Fruit fly (Drosophila melanogaster) whole organism, embryonic: ENCODE results near the gene Prdm13.

Experiments
- Ada2b ChIP-seq: fragments of 200-800 bp; sonication (Bioruptor generic); IDR thresholded peaks from 2 replicates; pipeline ENCODE4 v1.3.6; 2022; ENCODE audit warnings: missing biosample characterization, missing genetic modification characterization
- Bgb ChIP-seq: fragments of 200-800 bp; sonication (Bioruptor generic); IDR thresholded peaks from 2 replicates; pipeline ENCODE4 v1.3.6; 2022; ENCODE audit warnings: missing biosample characterization, missing genetic modification characterization; ENCODE audit not compliant: partially characterized antibody
- CG10267 ChIP-seq: fragments of 200-800 bp; sonication (Bioruptor generic); optimal IDR thresholded peaks from 2 replicates; lab custom pipeline; 2018; ENCODE audit warnings: missing biosample characterization, mild to moderate bottlenecking, missing genetic modification characterization, moderate library complexity
- CG12236 ChIP-seq: fragments of 200-800 bp; sonication (Bioruptor generic); optimal IDR thresholded peaks from 2 replicates; lab custom pipeline; 2016; ENCODE audit warnings: missing biosample characterization, missing genetic modification characterization
- CG14441 ChIP-seq: fragments of 200-800 bp; sonication (Bioruptor generic); IDR thresholded peaks from 2 replicates; pipeline ENCODE4 v1.3.6; 2022; ENCODE audit warnings: missing biosample characterization, missing genetic modification characterization
- CG15269 ChIP-seq: fragments of 200-800 bp; sonication (Bioruptor generic); optimal IDR thresholded peaks from 2 replicates; lab custom pipeline; 2018; ENCODE audit warnings: missing biosample characterization, mild to moderate bottlenecking, missing genetic modification characterization, moderate library complexity
- CG15514 ChIP-seq: fragments of 200-800 bp; sonication (Bioruptor generic); optimal IDR thresholded peaks from 3 replicates; lab custom pipeline; 2017; ENCODE audit warnings: missing biosample characterization, missing genetic modification characterization, mild to moderate bottlenecking, moderate library complexity, missing genetic modification reagents
- CG15601 ChIP-seq: fragments of 200-800 bp; sonication (Bioruptor generic); optimal IDR thresholded peaks from 3 replicates; lab custom pipeline; 2019; ENCODE audit warnings: missing biosample characterization, mild to moderate bottlenecking, missing genetic modification characterization, moderate library complexity
- CG1603 ChIP-seq: fragments of 200-800 bp; sonication (Bioruptor generic); optimal IDR thresholded peaks from 2 replicates; lab custom pipeline; 2019; ENCODE audit warnings: missing biosample characterization, mild to moderate bottlenecking, missing genetic modification characterization, moderate library complexity
- CG2712 ChIP-seq: fragments of 200-800 bp; optimal IDR thresholded peaks from 3 replicates; lab custom pipeline; 2019; ENCODE audit warnings: missing biosample characterization, mild to moderate bottlenecking, missing genetic modification characterization, moderate library complexity
- CG32772 ChIP-seq: fragments of 200-800 bp; sonication (Bioruptor generic); IDR thresholded peaks from 2 replicates; pipeline ENCODE4 v1.3.6; 2022; ENCODE audit warnings: missing biosample characterization, missing genetic modification characterization
- CG6254 ChIP-seq: fragments of 200-800 bp; sonication (Bioruptor generic); optimal IDR thresholded peaks from 3 replicates; lab custom pipeline; 2017; ENCODE audit warnings: mild to moderate bottlenecking, missing biosample characterization, missing genetic modification reagents, missing genetic modification characterization
- CG8089 ChIP-seq: fragments of 200-800 bp; sonication (Bioruptor generic); optimal IDR thresholded peaks from 3 replicates; lab custom pipeline; 2016; ENCODE audit warnings: missing biosample characterization, missing genetic modification characterization
- CG9215 ChIP-seq: fragments of 200-800 bp; sonication (Bioruptor generic); IDR thresholded peaks from 2 replicates; pipeline ENCODE4 v1.3.6; 2022; ENCODE audit warnings: missing biosample characterization, missing genetic modification characterization
- CG9817 ChIP-seq: fragments of 200-800 bp; sonication (Bioruptor generic); optimal IDR thresholded peaks from 2 replicates; lab custom pipeline; 2018; ENCODE audit warnings: missing biosample characterization, mild to moderate bottlenecking, missing genetic modification characterization, moderate library complexity
- D ChIP-seq, 2 experiments: fragments of 200-800 bp in 1 of 2; fragments of >200 bp in 1 of 2; sonication (Bioruptor generic) in 1 of 2; optimal IDR thresholded peaks; 2 replicates in 1 of 2; 3 replicates in 1 of 2; lab custom pipeline; 2017; ENCODE audit warnings: mild to moderate bottlenecking in 1 of 2, missing biosample characterization in 1 of 2, missing genetic modification characterization in 1 of 2, missing genetic modification reagents in 1 of 2
- Deaf1 ChIP-seq: fragments of 200-800 bp; optimal IDR thresholded peaks from 3 replicates; lab custom pipeline; 2019; ENCODE audit warnings: missing biosample characterization, mild to moderate bottlenecking, missing genetic modification characterization, moderate library complexity
- Dll ChIP-seq: fragments of 200-800 bp; sonication (Bioruptor generic); IDR thresholded peaks from 4 replicates; pipeline ENCODE4 v1.3.6; 2022; ENCODE audit warnings: missing biosample characterization, missing genetic modification characterization; ENCODE audit not compliant: partially characterized antibody
- Dp ChIP-seq: fragments of 200-800 bp; sonication (Bioruptor generic); optimal IDR thresholded peaks from 2 replicates; lab custom pipeline; 2018; ENCODE audit warnings: missing biosample characterization, mild to moderate bottlenecking, missing genetic modification characterization, moderate library complexity
- Fer3 ChIP-seq: fragments of 200-800 bp; sonication (Bioruptor generic); optimal IDR thresholded peaks from 2 replicates; lab custom pipeline; 2018; ENCODE audit warnings: missing biosample characterization, mild to moderate bottlenecking, missing genetic modification characterization, moderate library complexity
- Hmr ChIP-seq: fragments of 200-800 bp; sonication (Bioruptor generic); optimal IDR thresholded peaks from 3 replicates; lab custom pipeline; 2017; ENCODE audit warnings: mild to moderate bottlenecking, missing biosample characterization, missing genetic modification reagents, missing genetic modification characterization
- Hr39 ChIP-seq: fragments of >200 bp; optimal IDR thresholded peaks from 2 replicates; lab custom pipeline; 2017
- Jarid2 ChIP-seq: fragments of 200-800 bp; sonication (Bioruptor generic); optimal IDR thresholded peaks from 3 replicates; lab custom pipeline; 2017; ENCODE audit warnings: mild to moderate bottlenecking, missing biosample characterization, missing genetic modification reagents, missing genetic modification characterization
- Med ChIP-seq: fragments of 200-800 bp; sonication (Bioruptor generic); peaks from one replicate; lab custom pipeline; 2016; ENCODE audit warnings: missing biosample characterization, missing genetic modification characterization, mild to moderate bottlenecking, inconsistent platforms, moderate library complexity
- Optix ChIP-seq: fragments of 200-800 bp; sonication (Bioruptor generic); IDR thresholded peaks from 3 replicates; pipeline ENCODE4 v1.3.6; 2022; ENCODE audit warnings: missing biosample characterization, missing genetic modification characterization
- Poxn ChIP-seq: fragments of 200-800 bp; sonication (Bioruptor generic); IDR thresholded peaks from 2 replicates; pipeline ENCODE4 v1.3.6; 2022; ENCODE audit warnings: missing biosample characterization, missing genetic modification characterization
- ap ChIP-seq: fragments of 200-800 bp; sonication (Bioruptor generic); IDR thresholded peaks from 2 replicates; pipeline ENCODE4 v1.3.6; 2022; ENCODE audit warnings: missing biosample characterization, missing genetic modification characterization
- az2 ChIP-seq: fragments of 200-800 bp; sonication (Bioruptor generic); optimal IDR thresholded peaks from 3 replicates; lab custom pipeline; 2016; ENCODE audit warnings: missing biosample characterization, missing genetic modification characterization
- bowl ChIP-seq: fragments of 200-800 bp; sonication (Bioruptor generic); IDR thresholded peaks from 2 replicates; pipeline ENCODE4 v1.3.6; 2022; ENCODE audit warnings: missing biosample characterization, missing genetic modification characterization
- bsh ChIP-seq, 2 experiments: fragments of 200-800 bp; sonication (Bioruptor generic); optimal IDR thresholded peaks; 2 replicates each; lab custom pipeline; 2017 to 2018; ENCODE audit warnings: mild to moderate bottlenecking in 2 of 2, missing biosample characterization in 2 of 2, missing genetic modification characterization in 2 of 2, moderate library complexity in 1 of 2
- chn ChIP-seq: fragments of 200-800 bp; sonication (Bioruptor generic); optimal IDR thresholded peaks from 2 replicates; lab custom pipeline; 2016; ENCODE audit warnings: missing biosample characterization, missing genetic modification characterization
- dmrt11E ChIP-seq: fragments of 200-800 bp; sonication (Bioruptor generic); optimal IDR thresholded peaks from 3 replicates; lab custom pipeline; 2018; ENCODE audit warnings: missing biosample characterization, mild to moderate bottlenecking, missing genetic modification characterization, moderate library complexity
- esg ChIP-seq: fragments of 200-800 bp; sonication (Bioruptor generic); conservative IDR thresholded peaks from 2 replicates; pipeline ENCODE4 v1.3.6; 2022; ENCODE audit warnings: missing biosample characterization, missing genetic modification characterization
- fd102C ChIP-seq: fragments of 200-800 bp; sonication (Bioruptor generic); optimal IDR thresholded peaks from 2 replicates; lab custom pipeline; 2018; ENCODE audit warnings: missing biosample characterization, mild to moderate bottlenecking, missing genetic modification characterization, moderate library complexity
- fu2 ChIP-seq: fragments of 200-800 bp; sonication (Bioruptor generic); optimal IDR thresholded peaks from 2 replicates; lab custom pipeline; 2016; ENCODE audit warnings: missing biosample characterization, missing genetic modification characterization
- jigr1 ChIP-seq: fragments of 200-800 bp; sonication (Bioruptor generic); IDR thresholded peaks from 3 replicates; pipeline ENCODE4 v1.3.6; 2022; ENCODE audit warnings: missing biosample characterization, missing genetic modification characterization
- kni ChIP-seq: fragments of 200-800 bp; sonication (Bioruptor generic); optimal IDR thresholded peaks from 3 replicates; lab custom pipeline; 2017; ENCODE audit warnings: mild to moderate bottlenecking, missing biosample characterization, missing genetic modification reagents, missing genetic modification characterization
- lilli ChIP-seq: fragments of 200-800 bp; sonication (Bioruptor generic); optimal IDR thresholded peaks from 3 replicates; lab custom pipeline; 2016; ENCODE audit warnings: missing biosample characterization, missing genetic modification characterization
- nerfin-2 ChIP-seq: fragments of 200-800 bp; sonication (Bioruptor generic); IDR thresholded peaks from 2 replicates; pipeline ENCODE4 v1.3.6; 2022; ENCODE audit warnings: missing biosample characterization, missing genetic modification characterization; ENCODE audit not compliant: partially characterized antibody
- nmo ChIP-seq: fragments of 200-800 bp; sonication (Bioruptor generic); optimal IDR thresholded peaks from 2 replicates; lab custom pipeline; 2018; ENCODE audit warnings: missing biosample characterization, mild to moderate bottlenecking, missing genetic modification characterization, moderate library complexity
- onecut ChIP-seq: fragments of 200-800 bp; sonication (Bioruptor generic); IDR thresholded peaks from 2 replicates; pipeline ENCODE4 v1.3.6; 2022; ENCODE audit warnings: missing biosample characterization, missing genetic modification characterization
- pum ChIP-seq: fragments of 200-800 bp; sonication (Bioruptor generic); optimal IDR thresholded peaks from 2 replicates; lab custom pipeline; 2016; ENCODE audit warnings: missing biosample characterization, missing genetic modification characterization
- slp2 ChIP-seq: fragments of 200-800 bp; sonication (Bioruptor generic); optimal IDR thresholded peaks from 2 replicates; lab custom pipeline; 2016; ENCODE audit warnings: missing biosample characterization, missing genetic modification characterization
- stc ChIP-seq: fragments of 200-800 bp; sonication (Bioruptor generic); IDR thresholded peaks from 2 replicates; pipeline ENCODE4 v1.3.6; 2022; ENCODE audit warnings: missing biosample characterization, missing genetic modification characterization
- tup ChIP-seq: fragments of 200-800 bp; sonication (Bioruptor generic); optimal IDR thresholded peaks from 2 replicates; lab custom pipeline; 2016; ENCODE audit warnings: missing biosample characterization, mild to moderate bottlenecking, missing genetic modification characterization, moderate library complexity
- usp ChIP-seq: fragments of >200 bp; optimal IDR thresholded peaks from 2 replicates; lab custom pipeline; 2017; ENCODE audit warnings: missing biosample characterization, missing genetic modification characterization
- vvl ChIP-seq: fragments of 200-800 bp; sonication (Bioruptor generic); IDR thresholded peaks from 2 replicates; pipeline ENCODE4 v1.3.6; 2022; ENCODE audit warnings: missing biosample characterization, missing genetic modification characterization
- zen2 ChIP-seq: fragments of 200-800 bp; sonication (Bioruptor generic); IDR thresholded peaks from 3 replicates; pipeline ENCODE4 v1.3.6; 2022; ENCODE audit warnings: missing biosample characterization, missing genetic modification characterization; ENCODE audit not compliant: partially characterized antibody

The Prdm13 gene

DNA sequence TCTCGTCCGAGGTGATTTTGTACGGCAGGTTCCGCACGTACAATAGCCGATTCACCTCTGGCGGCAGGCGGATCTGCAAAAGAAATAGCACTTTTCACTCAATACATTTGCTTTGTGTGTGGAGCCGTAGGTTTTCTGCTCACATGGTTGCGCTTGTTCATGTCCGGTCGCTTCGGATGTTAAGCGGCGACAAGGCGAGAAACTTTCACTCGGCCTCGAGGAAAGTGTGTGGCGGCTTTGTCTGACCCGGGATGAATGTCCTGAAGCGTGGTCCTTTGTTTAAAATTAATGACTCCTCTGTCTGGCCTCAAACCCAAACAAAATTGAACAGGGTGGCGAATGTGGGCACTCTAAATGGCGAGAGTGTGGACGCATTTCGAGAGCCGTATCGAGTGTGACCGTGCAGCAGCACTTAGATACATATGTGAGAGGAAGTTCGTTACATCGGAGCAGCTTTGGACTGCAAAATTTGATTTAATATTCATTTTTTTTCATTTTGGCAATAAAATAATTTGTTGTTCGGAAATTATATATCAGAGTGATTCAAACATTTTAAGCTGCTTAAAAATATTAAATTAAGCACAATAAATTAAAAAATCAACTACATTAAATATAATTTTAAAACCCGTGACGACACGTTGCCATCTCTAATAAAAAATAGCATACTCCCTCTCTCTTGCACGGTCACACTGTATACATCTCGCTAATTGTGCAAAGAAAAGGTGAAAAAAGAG, 30.1 kb downstream of the Prdm13 start, which contains the start of the genes Sf3b6 and Tnpo (continued):
- TF ChIP-seq nerfin-2 (GFP tag; lab: Robert Waterston, UW) (peak; percentile 18; the same call in 1 of the 2 replicates), Fer3 (tag; lab: Kevin White, UChicago) (no peak), CG32772 (GFP tag; lab: Robert Waterston, UW) (peak; percentile 86), CG12236 (GFP tag; lab: Kevin White, UChicago) (peak; percentile 33), esg (GFP tag; lab: Robert Waterston, UW) (peak; percentile 86), Optix (GFP tag; lab: Robert Waterston, UW) (peak; percentile 51; the same call in 1 of the 3 replicates), CG10267 (tag; lab: Kevin White, UChicago) (peak; percentile 80), zen2 (no peak; the same call in 2 of the 3 replicates), CG1603 (no peak), Deaf1 (tag; lab: Kevin White, UChicago) (peak; percentile 55), CG14441 (GFP tag; lab: Robert Waterston, UW) (peak; percentile 82), slp2 (GFP tag; lab: Kevin White, UChicago) (peak; percentile 31), Dp (GFP tag; lab: Kevin White, UChicago) (peak; percentile 21), Ada2b (peak; percentile 70), CG15269 (tag; lab: Kevin White, UChicago) (no peak), CG2712 (tag; lab: Kevin White, UChicago) (peak; percentile 88), CG15514 (peak; percentile 84), az2 (GFP tag; lab: Kevin White, UChicago) (peak; percentile 85), vvl (GFP tag; lab: Robert Waterston, UW) (peak; percentile 88), Jarid2 (GFP tag; lab: Kevin White, UChicago) (no peak), Bgb (GFP tag; lab: Robert Waterston, UW) (peak; percentile 56; the same call in 1 of the 2 replicates), Poxn (GFP tag; lab: Robert Waterston, UW) (peak; percentile 24; the same call in 1 of the 2 replicates), pum (GFP tag; lab: Kevin White, UChicago) (peak; percentile 78), tup (GFP tag; lab: Kevin White, UChicago) (peak; percentile 21), bowl (no peak), Med (GFP tag; lab: Kevin White, UChicago) (peak; percentile 84), CG9817 (tag; lab: Kevin White, UChicago) (peak; percentile 87), Dll (GFP tag; lab: Robert Waterston, UW) (peak; percentile 84), CG9215 (GFP tag; lab: Robert Waterston, UW) (peak; percentile 88), usp (no peak), Hmr (no peak), onecut (GFP tag; lab: Robert Waterston, UW) (no peak), ap (GFP tag; lab: Robert Waterston, UW) (0 out of 2 replicates have a peak, but pooled peaks have one; percentile 58), stc (GFP tag; lab: Robert Waterston, UW) (peak; percentile 60; the same call in 1 of the 2 replicates), kni (GFP tag; lab: Kevin White, UChicago) (no peak), fu2 (GFP tag; lab: Kevin White, UChicago) (peak; percentile 70), CG6254 (GFP tag; lab: Kevin White, UChicago) (peak; percentile 48), CG8089 (GFP tag; lab: Kevin White, UChicago) (peak; percentile 73), D (optimal IDR thresholded peaks at IDR 0.05; lab: Kevin White, UChicago) (no peak), D (GFP tag; optimal IDR thresholded peaks at IDR 0.05; lab: Kevin White, UChicago) (peak; percentile 68), CG15601 (no peak), Hr39 (lab: Kevin White, UChicago) (no peak), nmo (GFP tag; lab: Kevin White, UChicago) (peak; percentile 93), chn (GFP tag; lab: Kevin White, UChicago) (peak; percentile 66), bsh (GFP tag; optimal IDR thresholded peaks at IDR 0.05; lab: Kevin White, UChicago) (no peak), jigr1 (GFP tag; lab: Robert Waterston, UW) (peak; percentile 85), dmrt11E (tag; lab: Kevin White, UChicago) (peak; percentile 86), fd102C (GFP tag; lab: Kevin White, UChicago) (no peak), lilli (GFP tag; lab: Kevin White, UChicago) (peak; percentile 87)
